Worm (Caenorhabditis elegans): Measurements from ENCODE around the gene mam-5.

ce11 chrV:9930612-9931065 is 21.9 kb upstream of the mam-5 start, which contains the start of the genes rmh-2 and suds-3:
- TF ChIP-seq ceh-83 (GFP tag; optimal IDR thresholded peaks at IDR 0.05) (no peak), lin-32 (GFP tag; optimal IDR thresholded peaks at IDR 0.05) (no peak), unc-62 (GFP tag; optimal IDR thresholded peaks at IDR 0.05) (no peak), nhr-12 (tag; optimal IDR thresholded peaks at IDR 0.05) (no peak), lsy-2 (tag; optimal IDR thresholded peaks at IDR 0.05) (peak; percentile 21), elt-1 (tag; optimal IDR thresholded peaks at IDR 0.05; ENCODE audit: borderline replicate concordance, insufficient read depth) (no peak), drap-1 (GFP tag; optimal IDR thresholded peaks at IDR 0.05) (no peak), ztf-11 (tag; optimal IDR thresholded peaks at IDR 0.05) (no peak), flh-1 (GFP tag; optimal IDR thresholded peaks at IDR 0.05) (no peak)
